Worm (Caenorhabditis elegans): ENCODE measurements around the gene sma-6.

DNA sequence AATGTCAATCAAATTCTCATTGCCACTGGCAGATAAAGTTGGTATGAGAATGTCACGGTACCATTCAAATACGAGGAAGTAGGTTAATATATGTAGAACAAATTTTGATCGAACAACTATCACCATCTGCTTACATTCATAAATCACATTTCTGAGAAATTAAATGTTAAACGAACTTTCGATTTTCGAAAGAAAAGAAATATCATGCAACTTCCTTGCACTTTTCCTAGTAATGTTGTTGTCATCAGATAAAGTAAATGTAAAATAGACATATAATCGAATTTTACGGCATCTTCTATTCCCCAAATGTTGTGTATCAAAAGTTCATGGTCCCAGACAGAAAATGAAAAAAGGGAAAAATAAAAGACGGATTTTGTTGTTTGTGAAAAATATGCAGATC, 12.8 kb upstream of the sma-6 start:
- TF ChIP-seq F13C5.2 (tag; optimal IDR thresholded peaks at IDR 0.05) (no peak), scrt-1 (GFP tag; IDR thresholded peaks at IDR 0.05) (no peak), tra-4 (tag; optimal IDR thresholded peaks at IDR 0.05) (no peak), B0310.2 (tag; optimal IDR thresholded peaks at IDR 0.05) (no peak), hmbx-1 (tag; optimal IDR thresholded peaks at IDR 0.05) (no peak), ama-1 (optimal IDR thresholded peaks at IDR 0.05) (no peak)
